Worm (Caenorhabditis elegans) whole organism, young adult: Measurements from ENCODE around the gene Y94H6A.3.

Source experiments
- B0019.2 ChIP-seq: fragments of 200-800 bp; sonication (Bioruptor generic); conservative IDR thresholded peaks from 2 replicates; pipeline ENCODE4 v1.3.6; 2022; ENCODE audit warnings: missing genetic modification reagents, missing genetic modification characterization, missing compliant biosample characterization
- B0261.1 ChIP-seq: sonication (generic microtip); optimal IDR thresholded peaks from 2 replicates; lab custom pipeline; 2016; ENCODE audit warnings: mild to moderate bottlenecking, missing genetic modification characterization, moderate library complexity, missing compliant biosample characterization
- C06A6.2 ChIP-seq: fragments of 200-800 bp; sonication (Bioruptor generic); conservative IDR thresholded peaks from 2 replicates; pipeline ENCODE4 v1.3.6; 2022; ENCODE audit warnings: missing genetic modification characterization, missing compliant biosample characterization
- C17E4.6 ChIP-seq: fragments of 200-800 bp; sonication (Bioruptor generic); IDR thresholded peaks from 2 replicates; pipeline ENCODE4 v1.3.6; 2022; ENCODE audit warnings: missing genetic modification reagents, missing genetic modification characterization, missing compliant biosample characterization
- D2030.7 ChIP-seq: fragments of 200-800 bp; sonication (Bioruptor generic); IDR thresholded peaks from 2 replicates; pipeline ENCODE4 v1.3.6; 2022; ENCODE audit warnings: missing genetic modification reagents, missing genetic modification characterization, missing compliant biosample characterization
- F39B2.1 ChIP-seq: fragments of 200-800 bp; sonication (Bioruptor generic); IDR thresholded peaks from 2 replicates; pipeline ENCODE4 v1.3.6; 2022; ENCODE audit warnings: missing genetic modification reagents, missing genetic modification characterization, missing compliant biosample characterization
- T07F8.4 ChIP-seq: sonication (generic microtip); optimal IDR thresholded peaks from 2 replicates; lab custom pipeline; 2016; ENCODE audit warnings: mild to moderate bottlenecking, missing genetic modification characterization, moderate library complexity, missing compliant biosample characterization
- Y56A3A.18 ChIP-seq: fragments of 200-800 bp; sonication (Bioruptor generic); IDR thresholded peaks from 2 replicates; pipeline ENCODE4 v1.3.6; 2022; ENCODE audit warnings: missing genetic modification reagents, missing genetic modification characterization, missing compliant biosample characterization
- Y67H2A.10 ChIP-seq: fragments of 200-800 bp; sonication (Bioruptor generic); conservative IDR thresholded peaks from 2 replicates; pipeline ENCODE4 v1.3.6; 2022; ENCODE audit warnings: missing genetic modification reagents, missing genetic modification characterization, missing compliant biosample characterization
- Y79H2A.3 ChIP-seq: fragments of 200-800 bp; sonication (Bioruptor generic); conservative IDR thresholded peaks from 2 replicates; pipeline ENCODE4 v1.3.6; 2022; ENCODE audit warnings: missing genetic modification reagents, missing genetic modification characterization, missing compliant biosample characterization
- akir-1 ChIP-seq: fragments of 200-800 bp; sonication (Bioruptor generic); optimal IDR thresholded peaks from 2 replicates; lab custom pipeline; 2018; ENCODE audit warnings: mild to moderate bottlenecking, missing genetic modification characterization, moderate library complexity, missing compliant biosample characterization
- atf-7 ChIP-seq: sonication (generic microtip); optimal IDR thresholded peaks from 2 replicates; lab custom pipeline; 2017; ENCODE audit warnings: mild to moderate bottlenecking, missing genetic modification characterization, missing compliant biosample characterization
- athp-1 ChIP-seq: sonication (generic microtip); optimal IDR thresholded peaks from 2 replicates; lab custom pipeline; 2017; ENCODE audit warnings: mild to moderate bottlenecking, missing genetic modification characterization, missing compliant biosample characterization
- bed-1 ChIP-seq: fragments of 200-800 bp; sonication (Bioruptor generic); IDR thresholded peaks from 2 replicates; pipeline ENCODE4 v1.3.6; 2022; ENCODE audit warnings: missing genetic modification reagents, missing genetic modification characterization, missing compliant biosample characterization
- ccch-3 ChIP-seq: fragments of 200-800 bp; sonication (Bioruptor generic); optimal IDR thresholded peaks from 2 replicates; lab custom pipeline; 2018; ENCODE audit warnings: mild to moderate bottlenecking, missing genetic modification characterization, missing compliant biosample characterization
- cebp-1 ChIP-seq, 2 experiments: fragments of 200-800 bp in 1 of 2; sonication (Bioruptor generic) in 1 of 2; sonication (generic microtip) in 1 of 2; IDR thresholded peaks in 1 of 2; optimal IDR thresholded peaks in 1 of 2; 2 replicates each; pipeline versions ENCODE4 v1.3.6 to Lab custom; 2017 to 2022; ENCODE audit warnings: missing compliant biosample characterization in 2 of 2, missing genetic modification characterization in 2 of 2, mild to moderate bottlenecking in 1 of 2, missing genetic modification reagents in 1 of 2, moderate library complexity in 1 of 2
- ceh-100 ChIP-seq: fragments of 200-800 bp; sonication (Bioruptor generic); IDR thresholded peaks from 2 replicates; pipeline ENCODE4 v1.3.6; 2022; ENCODE audit warnings: missing genetic modification reagents, missing genetic modification characterization, missing compliant biosample characterization
- chd-7 ChIP-seq: sonication (generic microtip); optimal IDR thresholded peaks from 2 replicates; lab custom pipeline; 2016; ENCODE audit warnings: mild to moderate bottlenecking, missing genetic modification characterization, moderate library complexity, missing compliant biosample characterization
- dpl-1 ChIP-seq: fragments of 150-350 bp; optimal IDR thresholded peaks from 2 replicates; lab custom pipeline; 2014; ENCODE audit warnings: missing biosample characterization, missing genetic modification reagents, missing genetic modification characterization
- egl-44 ChIP-seq: fragments of 200-800 bp; sonication (Bioruptor generic); IDR thresholded peaks from 2 replicates; pipeline ENCODE4 v1.3.6; 2022; ENCODE audit warnings: missing genetic modification reagents, missing genetic modification characterization, missing compliant biosample characterization
- egrh-3 ChIP-seq: fragments of 200-800 bp; sonication (Bioruptor generic); IDR thresholded peaks from 2 replicates; pipeline ENCODE4 v1.3.6; 2022; ENCODE audit warnings: missing genetic modification reagents, missing genetic modification characterization, missing compliant biosample characterization
- ets-4 ChIP-seq: fragments of 200-800 bp; sonication (Bioruptor generic); optimal IDR thresholded peaks from 2 replicates; lab custom pipeline; 2018; ENCODE audit warnings: mild to moderate bottlenecking, missing genetic modification characterization, missing compliant biosample characterization
- gei-17 ChIP-seq: fragments of 200-800 bp; sonication (Bioruptor generic); optimal IDR thresholded peaks from 2 replicates; lab custom pipeline; 2018; ENCODE audit warnings: mild to moderate bottlenecking, missing genetic modification characterization, missing compliant biosample characterization
- hlh-12 ChIP-seq: sonication (generic microtip); optimal IDR thresholded peaks from 2 replicates; lab custom pipeline; 2016; ENCODE audit warnings: missing genetic modification characterization, missing compliant biosample characterization
- hmg-20 ChIP-seq: fragments of 200-800 bp; sonication (Bioruptor generic); IDR thresholded peaks from 2 replicates; pipeline ENCODE4 v1.3.6; 2022; ENCODE audit warnings: missing genetic modification reagents, missing genetic modification characterization, missing compliant biosample characterization
- let-526 ChIP-seq: fragments of 200-800 bp; sonication (Bioruptor generic); IDR thresholded peaks from 2 replicates; pipeline ENCODE4 v1.3.6; 2022; ENCODE audit warnings: missing genetic modification reagents, missing genetic modification characterization, missing compliant biosample characterization
- let-607 ChIP-seq, 2 experiments: fragments of 200-800 bp in 1 of 2; sonication (Bioruptor generic) in 1 of 2; sonication (generic microtip) in 1 of 2; optimal IDR thresholded peaks; 2 replicates each; lab custom pipeline; 2016 to 2018; ENCODE audit warnings: mild to moderate bottlenecking in 2 of 2, missing compliant biosample characterization in 2 of 2, missing genetic modification characterization in 2 of 2, moderate library complexity in 2 of 2, missing genotype in 1 of 2
- lin-26 ChIP-seq: fragments of 200-800 bp; sonication (Bioruptor generic); IDR thresholded peaks from 2 replicates; pipeline ENCODE4 v1.3.6; 2022; ENCODE audit warnings: missing genetic modification reagents, missing genetic modification characterization, missing compliant biosample characterization
- lir-1 ChIP-seq: fragments of 200-800 bp; sonication (Bioruptor generic); conservative IDR thresholded peaks from 2 replicates; pipeline ENCODE4 v1.3.6; 2022; ENCODE audit warnings: missing genetic modification reagents, missing genetic modification characterization, missing compliant biosample characterization
- lsl-1 ChIP-seq: fragments of 200-800 bp; sonication (Bioruptor generic); optimal IDR thresholded peaks from 2 replicates; lab custom pipeline; 2018; ENCODE audit warnings: mild to moderate bottlenecking, missing genetic modification characterization, moderate library complexity, missing compliant biosample characterization
- madf-10 ChIP-seq: sonication (generic microtip); optimal IDR thresholded peaks from 2 replicates; lab custom pipeline; 2016; ENCODE audit warnings: mild to moderate bottlenecking, missing genetic modification characterization, missing compliant biosample characterization
- madf-3 ChIP-seq: fragments of 200-800 bp; sonication (Bioruptor generic); IDR thresholded peaks from 2 replicates; pipeline ENCODE4 v1.3.6; 2022; ENCODE audit warnings: missing genetic modification reagents, missing genetic modification characterization, missing compliant biosample characterization
- madf-6 ChIP-seq: fragments of 200-800 bp; sonication (Bioruptor generic); IDR thresholded peaks from 2 replicates; pipeline ENCODE4 v1.3.6; 2022; ENCODE audit warnings: missing genetic modification reagents, missing genetic modification characterization, missing compliant biosample characterization
- mel-28 ChIP-seq: sonication (generic microtip); optimal IDR thresholded peaks from 2 replicates; lab custom pipeline; 2016; ENCODE audit warnings: borderline replicate concordance, mild to moderate bottlenecking, missing genetic modification characterization, missing compliant biosample characterization
- mes-4 ChIP-seq: sonication (generic microtip); optimal IDR thresholded peaks from 2 replicates; lab custom pipeline; 2016; ENCODE audit warnings: missing genotype, missing genetic modification characterization, missing compliant biosample characterization
- mxl-1 ChIP-seq: sonication (generic microtip); optimal IDR thresholded peaks from 2 replicates; lab custom pipeline; 2016; ENCODE audit warnings: missing genetic modification characterization, missing compliant biosample characterization
- nfya-1 ChIP-seq: sonication (generic microtip); optimal IDR thresholded peaks from 2 replicates; lab custom pipeline; 2017; ENCODE audit warnings: antibody characterized with exemption, missing compliant biosample characterization, missing genetic modification characterization, borderline replicate concordance; ENCODE audit not compliant: insufficient read depth
- nhr-120 ChIP-seq: fragments of 200-800 bp; sonication (Bioruptor generic); IDR thresholded peaks from 2 replicates; pipeline ENCODE4 v1.3.6; 2022; ENCODE audit warnings: missing genetic modification characterization, missing compliant biosample characterization
- nhr-179 ChIP-seq: sonication (generic microtip); optimal IDR thresholded peaks from 2 replicates; lab custom pipeline; 2016; ENCODE audit warnings: mild to moderate bottlenecking, missing genetic modification characterization, missing compliant biosample characterization
- rec-8 ChIP-seq, 2 experiments: sonication (generic microtip); optimal IDR thresholded peaks; 2 replicates each; lab custom pipeline; 2016; ENCODE audit warnings: mild to moderate bottlenecking in 2 of 2, missing genetic modification characterization in 2 of 2, missing genetic modification reagents in 2 of 2, missing genotype in 2 of 2, missing biosample characterization in 1 of 2, missing compliant biosample characterization in 1 of 2, moderate library complexity in 1 of 2
- sea-2 ChIP-seq: fragments of 200-800 bp; sonication (Bioruptor generic); IDR thresholded peaks from 2 replicates; pipeline ENCODE4 v1.3.6; 2022; ENCODE audit warnings: missing genetic modification characterization, missing compliant biosample characterization
- tlf-1 ChIP-seq: fragments of 200-800 bp; sonication (Bioruptor generic); optimal IDR thresholded peaks from 2 replicates; lab custom pipeline; 2018; ENCODE audit warnings: mild to moderate bottlenecking, missing genetic modification characterization, missing compliant biosample characterization
- unc-130 ChIP-seq: sonication (generic microtip); optimal IDR thresholded peaks from 2 replicates; lab custom pipeline; 2016; ENCODE audit warnings: missing genetic modification reagents, missing genetic modification characterization, missing compliant biosample characterization
- ztf-22 ChIP-seq: fragments of 200-800 bp; sonication (Bioruptor generic); optimal IDR thresholded peaks from 2 replicates; lab custom pipeline; 2018; ENCODE audit warnings: mild to moderate bottlenecking, missing genetic modification characterization, moderate library complexity, missing compliant biosample characterization
- ztf-25 ChIP-seq: fragments of 200-800 bp; sonication (Bioruptor generic); IDR thresholded peaks from 2 replicates; pipeline ENCODE4 v1.3.6; 2022; ENCODE audit warnings: missing genetic modification reagents, missing genetic modification characterization, missing compliant biosample characterization
- ztf-28 ChIP-seq: fragments of 200-800 bp; sonication (Bioruptor generic); IDR thresholded peaks from 2 replicates; pipeline ENCODE4 v1.3.6; 2022; ENCODE audit warnings: missing genetic modification reagents, missing genetic modification characterization, missing compliant biosample characterization
- ztf-3 ChIP-seq: fragments of 200-800 bp; sonication (Bioruptor generic); optimal IDR thresholded peaks from 2 replicates; lab custom pipeline; 2018; ENCODE audit warnings: mild to moderate bottlenecking, missing genetic modification characterization, missing compliant biosample characterization

Y94H6A.3 gene

DNA sequence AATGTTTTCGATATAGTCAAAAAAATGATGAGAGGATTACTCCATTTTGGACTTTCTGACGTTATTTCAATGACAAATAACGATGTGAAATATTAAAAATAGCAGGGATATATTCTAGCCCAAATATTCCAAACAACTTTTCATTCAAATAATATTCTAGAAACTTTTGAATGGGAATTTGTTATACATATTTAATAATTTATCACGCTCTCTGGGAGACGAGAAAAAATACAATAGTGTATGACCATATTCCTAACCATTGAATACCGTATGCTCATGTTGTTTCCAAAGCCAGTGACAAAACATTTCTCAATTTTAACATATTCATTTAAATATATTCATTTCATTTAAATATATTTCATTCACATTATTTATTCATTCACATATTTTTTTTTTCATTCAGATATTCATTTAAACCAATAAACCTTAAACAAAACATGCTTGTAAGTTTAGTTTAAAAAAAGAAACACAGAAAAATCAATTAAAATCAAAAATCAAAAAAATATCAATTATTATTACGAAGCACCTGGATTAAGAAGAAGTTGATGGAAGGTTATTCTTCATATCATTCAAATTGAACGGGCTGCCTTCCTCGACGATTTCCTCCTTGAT is 33.4 kb downstream of the Y94H6A.3 start (continued):
- TF ChIP-seq dpl-1: no peak
- TF ChIP-seq ztf-28 (GFP tag; lab: Robert Waterston, UW): no peak
- TF ChIP-seq akir-1 (GFP tag; lab: Kevin White, UChicago): no peak
- TF ChIP-seq rec-8 (tag; optimal IDR thresholded peaks at IDR 0.05; lab: Kevin White, UChicago): no peak
- TF ChIP-seq ztf-22 (GFP tag; lab: Kevin White, UChicago): peak; percentile 90
- peak; percentile 32 for TF ChIP-seq mel-28 (tag; lab: Kevin White, UChicago)
- TF ChIP-seq egrh-3 (GFP tag; lab: Robert Waterston, UW): no peak
- peak; percentile 88 for TF ChIP-seq Y56A3A.18 (GFP tag; lab: Robert Waterston, UW)
- no peak for TF ChIP-seq hlh-12 (tag; lab: Kevin White, UChicago)
- TF ChIP-seq Y67H2A.10 (GFP tag; lab: Robert Waterston, UW): no peak
- no peak for TF ChIP-seq nhr-179 (tag; lab: Kevin White, UChicago)
- TF ChIP-seq Y79H2A.3: peak; percentile 67
- no peak for TF ChIP-seq T07F8.4 (tag; lab: Kevin White, UChicago)
- no peak for TF ChIP-seq nfya-1
- peak; percentile 20 for TF ChIP-seq gei-17 (GFP tag; lab: Kevin White, UChicago)
- peak; percentile 60; the same call in 1 of the 2 replicates for TF ChIP-seq madf-3
- TF ChIP-seq B0019.2 (GFP tag; lab: Robert Waterston, UW): no peak
- TF ChIP-seq madf-6 (GFP tag; lab: Robert Waterston, UW): 0 out of 2 replicates have a peak, but pooled peaks have one; percentile 29
- TF ChIP-seq ets-4 (GFP tag; lab: Kevin White, UChicago): peak; percentile 63
- no peak for TF ChIP-seq lin-26 (GFP tag; lab: Robert Waterston, UW)
- TF ChIP-seq unc-130 (GFP tag; lab: Kevin White, UChicago): no peak
- peak; percentile 65; the same call in 1 of the 2 replicates for TF ChIP-seq egl-44
- no peak for TF ChIP-seq mxl-1 (tag; lab: Kevin White, UChicago)
- TF ChIP-seq let-526 (GFP tag; lab: Robert Waterston, UW): 0 out of 2 replicates have a peak, but pooled peaks have one; percentile 49
- TF ChIP-seq chd-7: peak; percentile 48
- 0 out of 2 replicates have a peak, but pooled peaks have one; percentile 34 for TF ChIP-seq lir-1 (GFP tag; lab: Robert Waterston, UW)
- TF ChIP-seq athp-1 (tag; lab: Kevin White, UChicago): no peak
- TF ChIP-seq mes-4 (tag; lab: Kevin White, UChicago): no peak
- no peak for TF ChIP-seq ceh-100 (GFP tag; lab: Robert Waterston, UW)
- peak; percentile 26 for TF ChIP-seq ztf-3 (GFP tag; lab: Kevin White, UChicago)
- TF ChIP-seq madf-10 (tag; lab: Kevin White, UChicago): peak; percentile 60
- no peak for TF ChIP-seq B0261.1 (tag; lab: Kevin White, UChicago)
- TF ChIP-seq ztf-25 (GFP tag; lab: Robert Waterston, UW): no peak
- TF ChIP-seq bed-1 (GFP tag; lab: Robert Waterston, UW): no peak
- TF ChIP-seq hmg-20 (GFP tag; lab: Robert Waterston, UW): peak; percentile 26; the same call in 1 of the 2 replicates
- TF ChIP-seq lsl-1 (GFP tag; lab: Kevin White, UChicago): no peak
- no peak for TF ChIP-seq C17E4.6 (GFP tag; lab: Robert Waterston, UW)
- TF ChIP-seq ccch-3 (GFP tag; lab: Kevin White, UChicago): no peak
- TF ChIP-seq sea-2 (GFP tag; lab: Robert Waterston, UW): no peak
- TF ChIP-seq F39B2.1 (GFP tag; lab: Robert Waterston, UW): no peak
- TF ChIP-seq C06A6.2 (GFP tag; lab: Robert Waterston, UW): peak; percentile 54; the same call in 1 of the 2 replicates
- TF ChIP-seq D2030.7 (GFP tag; lab: Robert Waterston, UW): no peak
- TF ChIP-seq tlf-1 (GFP tag; lab: Kevin White, UChicago): peak; percentile 88
- TF ChIP-seq let-607 (tag; optimal IDR thresholded peaks at IDR 0.05; lab: Kevin White, UChicago): peak; percentile 6 to 12
- TF ChIP-seq nhr-120 (GFP tag; lab: Robert Waterston, UW): no peak
- peak; percentile 65 for TF ChIP-seq atf-7 (tag; lab: Kevin White, UChicago)
- TF ChIP-seq cebp-1 (GFP tag; IDR thresholded peaks at IDR 0.05; lab: Robert Waterston, UW): peak; percentile 68; the same call in 1 of the 2 replicates
- TF ChIP-seq cebp-1 (tag; optimal IDR thresholded peaks at IDR 0.05; lab: Kevin White, UChicago): peak; percentile 76
